Worm (Caenorhabditis elegans) whole organism, early embryonic: ENCODE measurements around the gene F37A8.5.

Experiments
- B0310.2 ChIP-seq: sonication (generic microtip); optimal IDR thresholded peaks from 2 replicates; lab custom pipeline; 2016; ENCODE audit warnings: mild to moderate bottlenecking, missing genetic modification characterization, missing compliant biosample characterization
- F13C5.2 ChIP-seq: sonication (generic microtip); optimal IDR thresholded peaks from 2 replicates; lab custom pipeline; 2017; ENCODE audit warnings: mild to moderate bottlenecking, missing genetic modification characterization, inconsistent platforms, missing compliant biosample characterization
- aly-1 ChIP-seq: sonication (generic microtip); optimal IDR thresholded peaks from 2 replicates; lab custom pipeline; 2016; ENCODE audit warnings: missing genetic modification characterization, missing compliant biosample characterization
- ama-1 ChIP-seq: fragments of 150-350 bp; optimal IDR thresholded peaks from 2 replicates; lab custom pipeline; 2014
- ceh-13 ChIP-seq: fragments of 200-800 bp; sonication (Bioruptor generic); optimal IDR thresholded peaks from 2 replicates; lab custom pipeline; 2018; ENCODE audit warnings: mild to moderate bottlenecking, missing genetic modification characterization, missing compliant biosample characterization
- ceh-36 ChIP-seq: sonication (generic microtip); optimal IDR thresholded peaks from 2 replicates; lab custom pipeline; 2016; ENCODE audit warnings: missing genetic modification characterization, inconsistent platforms, missing compliant biosample characterization
- flt-1 ChIP-seq: fragments of 200-800 bp; sonication (Bioruptor generic); IDR thresholded peaks from 2 replicates; pipeline ENCODE4 v1.3.6; 2022; ENCODE audit warnings: missing genetic modification characterization, missing compliant biosample characterization
- hmbx-1 ChIP-seq: sonication (generic microtip); optimal IDR thresholded peaks from 2 replicates; lab custom pipeline; 2016; ENCODE audit warnings: mild to moderate bottlenecking, missing genetic modification characterization, missing compliant biosample characterization
- hnd-1 ChIP-seq: sonication (generic microtip); optimal IDR thresholded peaks from 2 replicates; lab custom pipeline; 2016; ENCODE audit warnings: missing genetic modification characterization, missing compliant biosample characterization
- scrt-1 ChIP-seq: fragments of 200-800 bp; sonication (Bioruptor generic); IDR thresholded peaks from 2 replicates; pipeline ENCODE4 v1.3.6; 2022; ENCODE audit warnings: missing genetic modification characterization, missing compliant biosample characterization
- sea-1 ChIP-seq: fragments of 200-800 bp; sonication (Bioruptor generic); conservative IDR thresholded peaks from 2 replicates; pipeline ENCODE4 v1.3.6; 2022; ENCODE audit warnings: missing genetic modification characterization, missing compliant biosample characterization
- tbx-11 ChIP-seq: fragments of 200-800 bp; sonication (Bioruptor generic); IDR thresholded peaks from 2 replicates; pipeline ENCODE4 v1.3.6; 2022; ENCODE audit warnings: missing genetic modification characterization, missing compliant biosample characterization
- tbx-37 ChIP-seq: fragments of 200-800 bp; sonication (Bioruptor generic); conservative IDR thresholded peaks from 2 replicates; pipeline ENCODE4 v1.3.6; 2022; ENCODE audit warnings: missing genetic modification reagents, missing genetic modification characterization, missing compliant biosample characterization

DNA sequence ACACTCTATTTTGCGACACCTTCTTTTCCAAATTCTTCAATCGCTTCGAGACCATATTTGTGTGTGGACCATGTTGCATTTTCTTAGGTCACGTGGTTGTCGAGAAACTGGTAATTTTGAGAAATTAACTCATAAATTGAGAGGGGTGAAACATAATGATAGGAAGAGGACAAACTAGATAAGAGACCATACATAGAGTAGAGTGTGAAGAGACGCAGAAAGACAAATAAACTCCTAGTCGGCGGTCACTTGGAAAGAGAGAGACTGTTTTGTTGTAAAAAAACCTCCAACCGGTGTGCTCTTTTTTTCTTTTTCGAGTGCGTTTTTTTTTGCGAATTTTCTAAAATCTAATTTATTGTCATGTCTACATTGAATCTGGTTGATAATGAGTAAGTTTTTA is 3.6 kb downstream of the F37A8.5 start, which contains the start of gene R10E9.3:
- TF ChIP-seq flt-1 (GFP tag; lab: Robert Waterston, UW): no peak
- no peak for TF ChIP-seq tbx-11
- no peak for TF ChIP-seq F13C5.2
- TF ChIP-seq hmbx-1 (tag; lab: Kevin White, UChicago): no peak
- no peak for TF ChIP-seq ama-1 (lab: Kevin White, UChicago)
- no peak for TF ChIP-seq scrt-1
- no peak for TF ChIP-seq B0310.2 (tag; lab: Kevin White, UChicago)
- no peak for TF ChIP-seq sea-1 (GFP tag; lab: Robert Waterston, UW)
- no peak for TF ChIP-seq ceh-13 (GFP tag; lab: Kevin White, UChicago)
- no peak for TF ChIP-seq hnd-1 (tag; lab: Kevin White, UChicago)
- TF ChIP-seq tbx-37 (GFP tag; lab: Robert Waterston, UW): no peak
- no peak for TF ChIP-seq aly-1 (tag; lab: Kevin White, UChicago)
- TF ChIP-seq ceh-36 (tag; lab: Kevin White, UChicago): no peak
